Worm (Caenorhabditis elegans) whole organism, midembryonic: Measurements from ENCODE around the gene C25H3.17.

Experiments used
- cog-1 ChIP-seq: sonication (generic microtip); optimal IDR thresholded peaks from 2 replicates; lab custom pipeline; 2016; ENCODE audit warnings: missing genetic modification characterization, missing compliant biosample characterization
- flt-1 ChIP-seq: fragments of 200-800 bp; sonication (Bioruptor generic); IDR thresholded peaks from 2 replicates; pipeline ENCODE4 v1.3.6; 2022; ENCODE audit warnings: missing genetic modification characterization, missing compliant biosample characterization
- klf-2 ChIP-seq: fragments of 200-800 bp; sonication (Bioruptor generic); conservative IDR thresholded peaks from 2 replicates; pipeline ENCODE4 v1.3.6; 2022; ENCODE audit warnings: missing genetic modification reagents, missing genetic modification characterization, missing compliant biosample characterization
- med-1 ChIP-seq: sonication (generic microtip); optimal IDR thresholded peaks from 2 replicates; lab custom pipeline; 2017; ENCODE audit warnings: missing genetic modification characterization, mild to moderate bottlenecking, missing compliant biosample characterization, antibody characterized with exemption, missing genetic modification reagents; ENCODE audit not compliant: insufficient read depth
- ref-1 ChIP-seq: fragments of 200-800 bp; sonication (Bioruptor generic); conservative IDR thresholded peaks from 2 replicates; pipeline ENCODE4 v1.3.6; 2022; ENCODE audit warnings: missing genetic modification reagents, missing genetic modification characterization, missing compliant biosample characterization
- ztf-29 ChIP-seq: fragments of 200-800 bp; sonication (Bioruptor generic); IDR thresholded peaks from 2 replicates; pipeline ENCODE4 v1.3.6; 2022; ENCODE audit warnings: missing genetic modification reagents, missing genetic modification characterization, missing compliant biosample characterization

DNA sequence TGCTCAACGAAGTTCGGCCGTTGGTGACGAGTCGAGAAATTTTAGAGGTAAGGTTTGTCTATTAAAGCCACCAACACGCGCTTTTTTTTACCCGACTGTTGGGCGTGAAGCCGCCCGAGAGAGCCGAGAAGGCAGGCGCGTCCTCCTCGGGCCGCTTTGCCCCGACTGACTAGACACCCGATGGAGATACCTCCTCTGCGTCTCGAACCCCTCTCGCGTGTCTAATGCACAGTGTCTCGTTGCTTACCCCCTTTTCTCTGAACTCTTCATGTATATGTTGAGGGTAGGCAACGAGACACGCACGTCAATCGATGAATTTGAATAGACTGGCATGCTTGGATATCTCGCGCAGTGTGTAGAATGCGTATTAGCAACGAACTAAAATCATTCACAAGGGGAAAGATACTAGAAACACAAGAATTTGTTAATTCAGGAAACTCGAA lies 7.7 kb downstream of the C25H3.17 start:
- TF ChIP-seq cog-1 (tag; lab: Kevin White, UChicago) (peak; percentile 75), ref-1 (GFP tag; lab: Robert Waterston, UW) (peak; percentile 66), med-1 (GFP tag; lab: Kevin White, UChicago) (no peak), klf-2 (peak; percentile 73), flt-1 (GFP tag; lab: Robert Waterston, UW) (peak; percentile 95), ztf-29 (GFP tag; lab: Robert Waterston, UW) (peak; percentile 95)
